Worm (Caenorhabditis elegans): ENCODE data around the gene men-1.

The men-1 gene

DNA sequence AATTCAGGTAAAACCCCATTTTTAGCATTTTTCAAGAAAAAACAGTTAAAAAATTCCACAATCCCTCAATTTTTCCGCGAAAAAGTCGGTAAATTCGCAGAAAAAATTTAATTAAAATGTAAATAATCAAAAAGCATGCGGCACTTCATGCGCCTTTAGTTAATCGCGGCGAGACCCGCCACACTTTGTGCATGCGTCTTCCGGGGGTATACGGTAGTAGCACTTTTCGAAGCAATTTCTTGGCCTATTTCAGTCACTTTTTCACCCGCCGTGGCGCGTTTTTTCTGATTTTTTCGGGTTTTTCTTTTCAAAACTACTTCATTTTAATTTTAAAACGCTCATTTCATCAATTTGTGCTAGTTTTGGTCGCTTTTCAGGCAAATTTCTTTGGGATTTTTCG is 13.3 kb upstream of the men-1 start (continued):
- TF ChIP-seq hsf-1 (GFP tag; IDR thresholded peaks at IDR 0.05) (peak; percentile 57; the same call in 1 of the 2 replicates), ekl-4 (GFP tag; IDR thresholded peaks at IDR 0.05) (peak; percentile 46; the same call in 1 of the 2 replicates), die-1 (tag; optimal IDR thresholded peaks at IDR 0.05) (no peak), hrde-1 (tag; optimal IDR thresholded peaks at IDR 0.05; ENCODE audit: borderline replicate concordance) (no peak), dpl-1 (GFP tag; optimal IDR thresholded peaks at IDR 0.05) (peak; percentile 63), lin-40 (tag; optimal IDR thresholded peaks at IDR 0.05) (no peak), repo-1 (tag; optimal IDR thresholded peaks at IDR 0.05) (no peak), atf-7 (tag; optimal IDR thresholded peaks at IDR 0.05) (no peak), xnd-1 (tag; optimal IDR thresholded peaks at IDR 0.05) (peak; percentile 92), tbp1 (GFP tag; optimal IDR thresholded peaks at IDR 0.05) (peak; percentile 37), aptf-3 (GFP tag; IDR thresholded peaks at IDR 0.05) (no peak), attf-3 (GFP tag; conservative IDR thresholded peaks at IDR 0.05) (no peak), attf-5 (GFP tag; optimal IDR thresholded peaks at IDR 0.05) (no peak), Y56A3A.18 (GFP tag; IDR thresholded peaks at IDR 0.05) (no peak), ceh-27 (GFP tag; optimal IDR thresholded peaks at IDR 0.05) (no peak), unc-62 (GFP tag; optimal IDR thresholded peaks at IDR 0.05) (no peak), F57A8.1 (GFP tag; optimal IDR thresholded peaks at IDR 0.05) (no peak), athp-1 (tag; optimal IDR thresholded peaks at IDR 0.05) (peak; percentile 21), nhr-179 (tag; optimal IDR thresholded peaks at IDR 0.05) (no peak), efl-1 (GFP tag; optimal IDR thresholded peaks at IDR 0.05) (peak; percentile 88), mes-4 (tag; optimal IDR thresholded peaks at IDR 0.05) (no peak), nhr-80 (tag; optimal IDR thresholded peaks at IDR 0.05) (no peak), hmg-1.2 (GFP tag; IDR thresholded peaks at IDR 0.05) (peak; percentile 54), C06A6.2 (GFP tag; conservative IDR thresholded peaks at IDR 0.05) (no peak), D2030.7 (GFP tag; IDR thresholded peaks at IDR 0.05) (peak; percentile 92), Y95B8A.8 (GFP tag; IDR thresholded peaks at IDR 0.05) (0 out of 2 replicates have a peak, but pooled peaks have one; percentile 57), nhr-120 (GFP tag; IDR thresholded peaks at IDR 0.05) (no peak), F23B12.7 (tag; optimal IDR thresholded peaks at IDR 0.05; ENCODE audit: insufficient read depth) (no peak), ceh-100 (GFP tag; IDR thresholded peaks at IDR 0.05) (0 out of 2 replicates have a peak, but pooled peaks have one; percentile 33), ceh-79 (tag; optimal IDR thresholded peaks at IDR 0.05) (no peak), F33H1.4 (GFP tag; IDR thresholded peaks at IDR 0.05) (peak; percentile 98), mcd-1 (GFP tag; IDR thresholded peaks at IDR 0.05) (peak; percentile 58; the same call in 1 of the 2 replicates), egrh-3 (GFP tag; IDR thresholded peaks at IDR 0.05) (no peak), ztf-28 (GFP tag; IDR thresholded peaks at IDR 0.05) (no peak), nhr-90 (tag; optimal IDR thresholded peaks at IDR 0.05) (no peak), C17E4.6 (GFP tag; IDR thresholded peaks at IDR 0.05) (0 out of 2 replicates have a peak, but pooled peaks have one; percentile 45), aptf-2 (GFP tag; conservative IDR thresholded peaks at IDR 0.05) (no peak), snpc-3.4 (tag; optimal IDR thresholded peaks at IDR 0.05) (no peak), B0035.1 (tag; optimal IDR thresholded peaks at IDR 0.05) (no peak), nfya-1 (tag; optimal IDR thresholded peaks at IDR 0.05; ENCODE audit: borderline replicate concordance, insufficient read depth) (no peak), Y79H2A.3 (GFP tag; conservative IDR thresholded peaks at IDR 0.05) (no peak), ztf-25 (GFP tag; IDR thresholded peaks at IDR 0.05) (no peak), rpc-1 (optimal IDR thresholded peaks at IDR 0.05) (no peak), rpc-1 (tag; optimal IDR thresholded peaks at IDR 0.05) (no peak), sdz-38 (tag; optimal IDR thresholded peaks at IDR 0.05) (no peak), B0336.3 (GFP tag; IDR thresholded peaks at IDR 0.05) (no peak), lin-35 (GFP tag; optimal IDR thresholded peaks at IDR 0.05) (no peak), dpff-1 (tag; optimal IDR thresholded peaks at IDR 0.05) (no peak), snpc-1.1 (tag; optimal IDR thresholded peaks at IDR 0.05; ENCODE audit: insufficient read depth) (no peak)

Data from whole organism, young adult.